Worm (Caenorhabditis elegans): ENCODE results near the gene T21B4.15.

ce11 chrII:12480811-12481210, 9.2 kb upstream of the T21B4.15 start, which contains the start of gene arrd-9:
- TF ChIP-seq ref-1 (GFP tag; conservative IDR thresholded peaks at IDR 0.05) = no peak
- TF ChIP-seq ztf-23 (GFP tag; IDR thresholded peaks at IDR 0.05) = no peak
- no peak for TF ChIP-seq T22C8.4 (GFP tag; IDR thresholded peaks at IDR 0.05)
- TF ChIP-seq klf-2 (GFP tag; conservative IDR thresholded peaks at IDR 0.05) = no peak
- TF ChIP-seq med-1 (GFP tag; optimal IDR thresholded peaks at IDR 0.05; ENCODE audit: insufficient read depth) = no peak
